Worm (Caenorhabditis elegans) whole organism, young adult: ENCODE data around the gene mig-18.

Experiments used
- F49E8.2 ChIP-seq: sonication (generic microtip); optimal IDR thresholded peaks from 3 replicates; lab custom pipeline; 2017; ENCODE audit warnings: missing genetic modification characterization, mild to moderate bottlenecking, missing compliant biosample characterization, antibody characterized with exemption, moderate library complexity; ENCODE audit not compliant: insufficient read depth
- T26A5.8 ChIP-seq: sonication (generic microtip); optimal IDR thresholded peaks from 2 replicates; lab custom pipeline; 2016; ENCODE audit warnings: missing genetic modification characterization, missing compliant biosample characterization
- nfya-2 ChIP-seq: fragments of 200-800 bp; sonication (Bioruptor generic); IDR thresholded peaks from 2 replicates; pipeline ENCODE4 v1.3.6; 2022; ENCODE audit warnings: missing genetic modification reagents, missing genetic modification characterization, missing compliant biosample characterization
- nhr-80 ChIP-seq: sonication (generic microtip); optimal IDR thresholded peaks from 2 replicates; lab custom pipeline; 2016; ENCODE audit warnings: missing genetic modification characterization, missing compliant biosample characterization
- unc-62 ChIP-seq: fragments of 150-350 bp; optimal IDR thresholded peaks from 2 replicates; lab custom pipeline; 2014; ENCODE audit warnings: missing biosample characterization, missing genetic modification reagents, missing genetic modification characterization

mig-18 gene

ce11 chrIII:13452824-13453223 is 49.8 kb downstream of the mig-18 start:
- TF ChIP-seq T26A5.8 (tag; lab: Kevin White, UChicago): no peak
- TF ChIP-seq F49E8.2: no peak
- no peak for TF ChIP-seq unc-62 (GFP tag; lab: Kevin White, UChicago)
- no peak for TF ChIP-seq nfya-2 (GFP tag; lab: Robert Waterston, UW)
- TF ChIP-seq nhr-80: peak; percentile 47
